In genomic region chrX:13331814-13332701, dm6 we compare ENCODE assay signal across 5 fruit fly cellular contexts.
TF ChIP-seq lines count a peak whose summit lies in the region.

No protein-coding gene starts in this region.

- no peak for TF ChIP-seq CTCF in whole organism, embryonic (GFP tag; optimal IDR thresholded peaks at IDR 0.05; lab: Kevin White, UChicago)

TF ChIP-seq in whole organism, adult, 20 proteins besides CTCF, POLR2A, EP300 and RAD21 (continues in another document):
- TF ChIP-seq CG14711 (tag; optimal IDR thresholded peaks at IDR 0.05; lab: Kevin White, UChicago) (peak; percentile 82), toe (GFP tag; optimal IDR thresholded peaks at IDR 0.05; lab: Kevin White, UChicago) (no peak), Hr96 (GFP tag; optimal IDR thresholded peaks at IDR 0.05; lab: Kevin White, UChicago) (peak; percentile 56), bab1 (GFP tag; optimal IDR thresholded peaks at IDR 0.05; lab: Kevin White, UChicago) (peak; percentile 35), Clk (GFP tag; optimal IDR thresholded peaks at IDR 0.05; lab: Kevin White, UChicago) (no peak), ovo (GFP tag; optimal IDR thresholded peaks at IDR 0.05; lab: Kevin White, UChicago) (peak; percentile 89), CG5204 (GFP tag; optimal IDR thresholded peaks at IDR 0.05; lab: Kevin White, UChicago) (no peak), cnc (optimal IDR thresholded peaks at IDR 0.05; lab: Kevin White, UChicago) (no peak), Crg-1 (GFP tag; optimal IDR thresholded peaks at IDR 0.05; lab: Kevin White, UChicago) (peak; percentile 62), CG7101 (tag; optimal IDR thresholded peaks at IDR 0.05; lab: Kevin White, UChicago) (peak; percentile 84), tj (GFP tag; optimal IDR thresholded peaks at IDR 0.05; lab: Kevin White, UChicago) (peak; percentile 61), CG12768 (GFP tag; optimal IDR thresholded peaks at IDR 0.05; lab: Kevin White, UChicago) (peak; percentile 55), CG1620 (GFP tag; optimal IDR thresholded peaks at IDR 0.05; lab: Kevin White, UChicago) (no peak), CG7045 (GFP tag; optimal IDR thresholded peaks at IDR 0.05; lab: Kevin White, UChicago) (peak; percentile 19), cic (GFP tag; optimal IDR thresholded peaks at IDR 0.05; lab: Kevin White, UChicago) (peak; percentile 44), kay (GFP tag; lab: Kevin White, UChicago; ENCODE audit: borderline replicate concordance) (peak; percentile 92), Mnt (GFP tag; optimal IDR thresholded peaks at IDR 0.05; lab: Kevin White, UChicago) (peak; percentile 93), pad (GFP tag; optimal IDR thresholded peaks at IDR 0.05; lab: Kevin White, UChicago) (peak; percentile 50)

TF ChIP-seq in whole organism, embryonic, 481 proteins besides CTCF, POLR2A, EP300 and RAD21 (continues in another document):
- no peak for TF ChIP-seq H15 (GFP tag; IDR thresholded peaks at IDR 0.05; lab: Robert Waterston, UW)
- no peak for TF ChIP-seq CG10462 (GFP tag; optimal IDR thresholded peaks at IDR 0.05; lab: Kevin White, UChicago)
- TF ChIP-seq hth (optimal IDR thresholded peaks at IDR 0.05; lab: Kevin White, UChicago) = no peak
- no peak for TF ChIP-seq Ets65A (GFP tag; lab: Kevin White, UChicago)
- TF ChIP-seq CG30431 (GFP tag; optimal IDR thresholded peaks at IDR 0.05; lab: Kevin White, UChicago) = no peak
- TF ChIP-seq CG12744 (GFP tag; optimal IDR thresholded peaks at IDR 0.05; lab: Kevin White, UChicago) = no peak
- no peak for TF ChIP-seq psq (GFP tag; optimal IDR thresholded peaks at IDR 0.05; lab: Kevin White, UChicago)
- TF ChIP-seq CG3995 (GFP tag; optimal IDR thresholded peaks at IDR 0.05; lab: Kevin White, UChicago) = no peak
- no peak for TF ChIP-seq Jarid2 (GFP tag; optimal IDR thresholded peaks at IDR 0.05; lab: Kevin White, UChicago)
- peak; percentile 18 for TF ChIP-seq Xbp1 (GFP tag; optimal IDR thresholded peaks at IDR 0.05; lab: Kevin White, UChicago)
- TF ChIP-seq sima (GFP tag; optimal IDR thresholded peaks at IDR 0.05; lab: Kevin White, UChicago) = no peak
- TF ChIP-seq Nf-YB (GFP tag; optimal IDR thresholded peaks at IDR 0.05; lab: Kevin White, UChicago) = no peak
- 0 out of 2 replicates have a peak, but pooled peaks have one; percentile 20 for TF ChIP-seq ap (GFP tag; IDR thresholded peaks at IDR 0.05; lab: Robert Waterston, UW)
- peak; percentile 22 for TF ChIP-seq zfh2 (GFP tag; optimal IDR thresholded peaks at IDR 0.05; lab: Kevin White, UChicago)
- TF ChIP-seq CG7556 (GFP tag; optimal IDR thresholded peaks at IDR 0.05; lab: Kevin White, UChicago) = no peak
- TF ChIP-seq CG1024 (GFP tag; IDR thresholded peaks at IDR 0.05; lab: Robert Waterston, UW) = no peak
- peak; percentile 47 for TF ChIP-seq Asciz (GFP tag; optimal IDR thresholded peaks at IDR 0.05; lab: Kevin White, UChicago)
- no peak for TF ChIP-seq CG31365 (tag; optimal IDR thresholded peaks at IDR 0.05; lab: Kevin White, UChicago)
- TF ChIP-seq cwo (GFP tag; optimal IDR thresholded peaks at IDR 0.05; lab: Kevin White, UChicago) = peak; percentile 20
- TF ChIP-seq chif (GFP tag; optimal IDR thresholded peaks at IDR 0.05; lab: Kevin White, UChicago) = no peak

TF ChIP-seq in whole organism, prepupa, 60 proteins besides CTCF, POLR2A, EP300 and RAD21 (continues in another document):
- TF ChIP-seq CG6792 (GFP tag; optimal IDR thresholded peaks at IDR 0.05; lab: Kevin White, UChicago) = peak; percentile 82
- peak; percentile 63 for TF ChIP-seq Ets21C (GFP tag; optimal IDR thresholded peaks at IDR 0.05; lab: Kevin White, UChicago)
- peak; percentile 73 for TF ChIP-seq CG3032 (tag; optimal IDR thresholded peaks at IDR 0.05; lab: Kevin White, UChicago)
- peak; percentile 83 for TF ChIP-seq Hr39 (GFP tag; optimal IDR thresholded peaks at IDR 0.05; lab: Kevin White, UChicago)
- peak; percentile 84 for TF ChIP-seq acj6 (GFP tag; optimal IDR thresholded peaks at IDR 0.05; lab: Kevin White, UChicago)
- TF ChIP-seq CG6276 (GFP tag; optimal IDR thresholded peaks at IDR 0.05; lab: Kevin White, UChicago) = peak; percentile 86
- peak; percentile 89 for TF ChIP-seq CG7368 (GFP tag; optimal IDR thresholded peaks at IDR 0.05; lab: Kevin White, UChicago)
- peak; percentile 95 for TF ChIP-seq Eip78C (GFP tag; lab: Kevin White, UChicago)
- peak; percentile 69 for TF ChIP-seq CG16779 (tag; optimal IDR thresholded peaks at IDR 0.05; lab: Kevin White, UChicago)
- peak; percentile 93 for TF ChIP-seq CG6163 (GFP tag; IDR thresholded peaks at IDR 0.05; lab: Robert Waterston, UW)
- peak; percentile 43 to 66 for TF ChIP-seq ss (GFP tag; optimal IDR thresholded peaks at IDR 0.05; lab: Kevin White, UChicago)
- peak; percentile 82 for TF ChIP-seq Smox (GFP tag; optimal IDR thresholded peaks at IDR 0.05; lab: Kevin White, UChicago)
- peak; percentile 63 for TF ChIP-seq spab (GFP tag; optimal IDR thresholded peaks at IDR 0.05; lab: Kevin White, UChicago)
- peak; percentile 84 for TF ChIP-seq CG10669 (GFP tag; optimal IDR thresholded peaks at IDR 0.05; lab: Kevin White, UChicago)
- peak; percentile 87 for TF ChIP-seq CG3919 (GFP tag; optimal IDR thresholded peaks at IDR 0.05; lab: Kevin White, UChicago)
- peak; percentile 85 for TF ChIP-seq CG34406 (GFP tag; optimal IDR thresholded peaks at IDR 0.05; lab: Kevin White, UChicago)
- TF ChIP-seq Eip75B (GFP tag; optimal IDR thresholded peaks at IDR 0.05; lab: Kevin White, UChicago) = peak; percentile 89
- peak; percentile 86 for TF ChIP-seq pdm3 (GFP tag; optimal IDR thresholded peaks at IDR 0.05; lab: Kevin White, UChicago)
- peak; percentile 89 for TF ChIP-seq esn (GFP tag; optimal IDR thresholded peaks at IDR 0.05; lab: Kevin White, UChicago)
- TF ChIP-seq fd59A (GFP tag; optimal IDR thresholded peaks at IDR 0.05; lab: Kevin White, UChicago) = peak; percentile 58

TF ChIP-seq in whole organism, pupa, 21 proteins besides CTCF, POLR2A, EP300 and RAD21:
- peak; percentile 73 for TF ChIP-seq gl (tag; optimal IDR thresholded peaks at IDR 0.05; lab: Kevin White, UChicago)
- peak; percentile 88 for TF ChIP-seq CG8301 (tag; optimal IDR thresholded peaks at IDR 0.05; lab: Kevin White, UChicago)
- peak; percentile 68 for TF ChIP-seq CG9948 (tag; optimal IDR thresholded peaks at IDR 0.05; lab: Kevin White, UChicago)
- TF ChIP-seq CG32121 (GFP tag; IDR thresholded peaks at IDR 0.05; lab: Robert Waterston, UW) = peak; percentile 86
- peak; percentile 82 for TF ChIP-seq CG8159 (tag; optimal IDR thresholded peaks at IDR 0.05; lab: Kevin White, UChicago)
- TF ChIP-seq CG14655 (GFP tag; optimal IDR thresholded peaks at IDR 0.05; lab: Kevin White, UChicago) = peak; percentile 83
- TF ChIP-seq CG34367 (tag; optimal IDR thresholded peaks at IDR 0.05; lab: Kevin White, UChicago) = peak; percentile 74
- TF ChIP-seq CG12605 (GFP tag; IDR thresholded peaks at IDR 0.05; lab: Robert Waterston, UW) = peak; percentile 86
- TF ChIP-seq fd96Ca (GFP tag; IDR thresholded peaks at IDR 0.05; lab: Robert Waterston, UW) = peak; percentile 90
- peak; percentile 74 for TF ChIP-seq CG15710 (tag; optimal IDR thresholded peaks at IDR 0.05; lab: Kevin White, UChicago)
- TF ChIP-seq CG17806 (tag; optimal IDR thresholded peaks at IDR 0.05; lab: Kevin White, UChicago) = peak; percentile 79
- TF ChIP-seq D1 (tag; optimal IDR thresholded peaks at IDR 0.05; lab: Kevin White, UChicago) = no peak
- TF ChIP-seq Pif1A (GFP tag; optimal IDR thresholded peaks at IDR 0.05; lab: Kevin White, UChicago) = peak; percentile 79
- TF ChIP-seq Snoo (tag; optimal IDR thresholded peaks at IDR 0.05; lab: Kevin White, UChicago) = peak; percentile 81
- peak; percentile 84 for TF ChIP-seq EcR (GFP tag; optimal IDR thresholded peaks at IDR 0.05; lab: Kevin White, UChicago)
- no peak for TF ChIP-seq CG13204 (GFP tag; optimal IDR thresholded peaks at IDR 0.05; lab: Kevin White, UChicago)
- TF ChIP-seq Ets98B (GFP tag; IDR thresholded peaks at IDR 0.05; lab: Robert Waterston, UW) = peak; percentile 89
- TF ChIP-seq rn (GFP tag; IDR thresholded peaks at IDR 0.05; lab: Robert Waterston, UW) = peak; percentile 55
- no peak for TF ChIP-seq CG10348 (GFP tag; IDR thresholded peaks at IDR 0.05; lab: Robert Waterston, UW)
- TF ChIP-seq CG4496 (GFP tag; IDR thresholded peaks at IDR 0.05; lab: Robert Waterston, UW) = peak; percentile 92
- TF ChIP-seq Pif1B (GFP tag; optimal IDR thresholded peaks at IDR 0.05; lab: Kevin White, UChicago) = peak; percentile 73

TF ChIP-seq in whole organism, wandering third instar larva, 38 proteins besides CTCF, POLR2A, EP300 and RAD21 (continues in another document):
- no peak for TF ChIP-seq lola (GFP tag; optimal IDR thresholded peaks at IDR 0.05; lab: Kevin White, UChicago)
- TF ChIP-seq br (GFP tag; optimal IDR thresholded peaks at IDR 0.05; lab: Kevin White, UChicago) = peak; percentile 89
- TF ChIP-seq psq (GFP tag; optimal IDR thresholded peaks at IDR 0.05; lab: Kevin White, UChicago) = peak; percentile 79
- TF ChIP-seq fru (GFP tag; optimal IDR thresholded peaks at IDR 0.05; lab: Kevin White, UChicago) = peak; percentile 91
- TF ChIP-seq Abd-B (GFP tag; optimal IDR thresholded peaks at IDR 0.05; lab: Kevin White, UChicago) = no peak
- peak; percentile 61 for TF ChIP-seq Jra (GFP tag; optimal IDR thresholded peaks at IDR 0.05; lab: Kevin White, UChicago)
- TF ChIP-seq Hnf4 (GFP tag; optimal IDR thresholded peaks at IDR 0.05; lab: Kevin White, UChicago) = peak; percentile 80
- no peak for TF ChIP-seq CG9705 (GFP tag; optimal IDR thresholded peaks at IDR 0.05; lab: Kevin White, UChicago)
- no peak for TF ChIP-seq Rel (GFP tag; optimal IDR thresholded peaks at IDR 0.05; lab: Kevin White, UChicago)
- TF ChIP-seq Rel (tag; optimal IDR thresholded peaks at IDR 0.05; lab: Kevin White, UChicago) = peak; percentile 90
- no peak for TF ChIP-seq N (GFP tag; optimal IDR thresholded peaks at IDR 0.05; lab: Kevin White, UChicago)
- TF ChIP-seq Dfd (GFP tag; optimal IDR thresholded peaks at IDR 0.05; lab: Kevin White, UChicago) = no peak
- peak; percentile 68 for TF ChIP-seq dmrt93B (GFP tag; optimal IDR thresholded peaks at IDR 0.05; lab: Kevin White, UChicago)
- no peak for TF ChIP-seq GATAd (GFP tag; optimal IDR thresholded peaks at IDR 0.05; lab: Kevin White, UChicago)
- no peak for TF ChIP-seq Hr83 (GFP tag; optimal IDR thresholded peaks at IDR 0.05; lab: Kevin White, UChicago; ENCODE audit: poor library complexity, severe bottlenecking)
- TF ChIP-seq tai (GFP tag; optimal IDR thresholded peaks at IDR 0.05; lab: Kevin White, UChicago) = peak; percentile 45
- TF ChIP-seq HLH106 (tag; optimal IDR thresholded peaks at IDR 0.05; lab: Kevin White, UChicago) = peak; percentile 66
- TF ChIP-seq sage (GFP tag; optimal IDR thresholded peaks at IDR 0.05; lab: Kevin White, UChicago) = peak; percentile 51
- TF ChIP-seq Vsx2 (GFP tag; optimal IDR thresholded peaks at IDR 0.05; lab: Kevin White, UChicago; ENCODE audit: partially characterized antibody) = no peak
- peak; percentile 92 for TF ChIP-seq h (GFP tag; optimal IDR thresholded peaks at IDR 0.05; lab: Kevin White, UChicago)
- peak; percentile 78 to 92 for TF ChIP-seq foxo (GFP tag; optimal IDR thresholded peaks at IDR 0.05; lab: Kevin White, UChicago)
- TF ChIP-seq OdsH (GFP tag; optimal IDR thresholded peaks at IDR 0.05; lab: Kevin White, UChicago) = peak; percentile 83
- TF ChIP-seq brk (GFP tag; optimal IDR thresholded peaks at IDR 0.05; lab: Kevin White, UChicago) = peak; percentile 52
- peak; percentile 18 for TF ChIP-seq Mio (GFP tag; optimal IDR thresholded peaks at IDR 0.05; lab: Kevin White, UChicago)
